Fruit fly (Drosophila melanogaster) whole organism, pupa: ENCODE results near the gene lilli.

Source experiments
- CG10348 ChIP-seq: fragments of 200-800 bp; sonication (Bioruptor generic); IDR thresholded peaks from 2 replicates; pipeline ENCODE4 v1.3.6; 2022; ENCODE audit warnings: missing biosample characterization, missing genetic modification characterization
- CG12605 ChIP-seq: fragments of 200-800 bp; sonication (Bioruptor generic); IDR thresholded peaks from 2 replicates; pipeline ENCODE4 v1.3.6; 2022; ENCODE audit warnings: missing biosample characterization, missing genetic modification characterization
- CG13204 ChIP-seq: fragments of 200-800 bp; sonication (Bioruptor generic); optimal IDR thresholded peaks from 2 replicates; lab custom pipeline; 2018; ENCODE audit warnings: missing biosample characterization, mild to moderate bottlenecking, missing genetic modification characterization, moderate library complexity
- CG14655 ChIP-seq: fragments of 200-800 bp; sonication (Bioruptor generic); optimal IDR thresholded peaks from 3 replicates; lab custom pipeline; 2017; ENCODE audit warnings: mild to moderate bottlenecking, missing biosample characterization, missing genetic modification reagents, missing genetic modification characterization
- CG15710 ChIP-seq: fragments of 200-800 bp; sonication (Bioruptor generic); optimal IDR thresholded peaks from 2 replicates; lab custom pipeline; 2018; ENCODE audit warnings: missing biosample characterization, mild to moderate bottlenecking, missing genetic modification characterization, moderate library complexity
- CG17806 ChIP-seq: fragments of 200-800 bp; sonication (Bioruptor generic); optimal IDR thresholded peaks from 2 replicates; lab custom pipeline; 2018; ENCODE audit warnings: missing biosample characterization, mild to moderate bottlenecking, missing genetic modification characterization, moderate library complexity
- CG34367 ChIP-seq: fragments of 200-800 bp; sonication (Bioruptor generic); optimal IDR thresholded peaks from 2 replicates; lab custom pipeline; 2018; ENCODE audit warnings: missing biosample characterization, mild to moderate bottlenecking, missing genetic modification characterization
- CG9948 ChIP-seq: fragments of 200-800 bp; sonication (Bioruptor generic); optimal IDR thresholded peaks from 2 replicates; lab custom pipeline; 2018; ENCODE audit warnings: missing biosample characterization, mild to moderate bottlenecking, missing genetic modification characterization, moderate library complexity
- EcR ChIP-seq: fragments of 200-800 bp; sonication (Bioruptor generic); optimal IDR thresholded peaks from 3 replicates; lab custom pipeline; 2019; ENCODE audit warnings: missing biosample characterization, missing genetic modification characterization, mild to moderate bottlenecking, moderate library complexity, missing genetic modification reagents
- Ets98B ChIP-seq: fragments of 200-800 bp; sonication (Bioruptor generic); IDR thresholded peaks from 2 replicates; pipeline ENCODE4 v1.3.6; 2022; ENCODE audit warnings: missing biosample characterization, missing genetic modification characterization
- Pif1B ChIP-seq: fragments of 200-800 bp; sonication (Bioruptor generic); optimal IDR thresholded peaks from 3 replicates; lab custom pipeline; 2016; ENCODE audit warnings: missing biosample characterization, missing genetic modification characterization
- Snoo ChIP-seq: fragments of 200-800 bp; sonication (Bioruptor generic); optimal IDR thresholded peaks from 3 replicates; lab custom pipeline; 2017; ENCODE audit warnings: missing biosample characterization, mild to moderate bottlenecking, missing genetic modification characterization, inconsistent platforms
- fd96Ca ChIP-seq: fragments of 200-800 bp; sonication (Bioruptor generic); IDR thresholded peaks from 3 replicates; pipeline ENCODE4 v1.3.6; 2022; ENCODE audit warnings: missing biosample characterization, missing genetic modification characterization

- TF ChIP-seq CG13204 (GFP tag; lab: Kevin White, UChicago) (no peak), Pif1B (GFP tag; lab: Kevin White, UChicago) (no peak), CG17806 (tag; lab: Kevin White, UChicago) (no peak), Snoo (tag; lab: Kevin White, UChicago) (no peak), EcR (GFP tag; lab: Kevin White, UChicago) (no peak), fd96Ca (no peak), CG15710 (tag; lab: Kevin White, UChicago) (no peak), CG14655 (GFP tag; lab: Kevin White, UChicago) (no peak), CG12605 (GFP tag; lab: Robert Waterston, UW) (no peak), CG10348 (no peak), CG9948 (tag; lab: Kevin White, UChicago) (no peak), CG34367 (tag; lab: Kevin White, UChicago) (no peak), Ets98B (GFP tag; lab: Robert Waterston, UW) (no peak)
These were observed 45.9 kb upstream of the lilli start, which contains the start of gene CG2975 for dm6 chr2L:2839850-2840249.
